Fruit fly (Drosophila melanogaster): ENCODE results near the gene Edem1.

The Edem1 gene

dm6 chrX:1948508-1949065 lies 40.0 kb upstream of the Edem1 start (continued):
- TF ChIP-seq bcd (GFP tag; optimal IDR thresholded peaks at IDR 0.05) (peak; percentile 64), CG1832 (GFP tag; optimal IDR thresholded peaks at IDR 0.05) (peak; percentile 47), run (tag; optimal IDR thresholded peaks at IDR 0.05) (no peak), ash1 (GFP tag; optimal IDR thresholded peaks at IDR 0.05) (no peak), row (GFP tag; IDR thresholded peaks at IDR 0.05) (peak; percentile 53), CG4730 (GFP tag; IDR thresholded peaks at IDR 0.05) (no peak), CG15601 (tag; optimal IDR thresholded peaks at IDR 0.05) (no peak), Trl (optimal IDR thresholded peaks at IDR 0.05) (peak in 1 of 2 experiments; percentile 8), Trl (GFP tag; optimal IDR thresholded peaks at IDR 0.05) (no peak), CG2875 (GFP tag; optimal IDR thresholded peaks at IDR 0.05) (no peak), CG10462 (GFP tag; optimal IDR thresholded peaks at IDR 0.05) (no peak), maf-S (GFP tag; optimal IDR thresholded peaks at IDR 0.05) (peak; percentile 33), bbx (GFP tag; IDR thresholded peaks at IDR 0.05; ENCODE audit: partially characterized antibody) (no peak)

dm6 chrX:1947900-1948374 lies 39.3 kb upstream of the Edem1 start:
- TF ChIP-seq CG10321 (GFP tag; IDR thresholded peaks at IDR 0.05) = 0 out of 2 replicates have a peak, but pooled peaks have one; percentile 3
- 0 out of 2 replicates have a peak, but pooled peaks have one; percentile 6 for TF ChIP-seq GATAe (GFP tag; conservative IDR thresholded peaks at IDR 0.05)
- TF ChIP-seq pros (GFP tag; optimal IDR thresholded peaks at IDR 0.05) = peak; percentile 86
- TF ChIP-seq CG1603 (tag; optimal IDR thresholded peaks at IDR 0.05) = no peak
- TF ChIP-seq CG17385 (GFP tag; optimal IDR thresholded peaks at IDR 0.05) = peak; percentile 91
- TF ChIP-seq CG3163 (GFP tag; optimal IDR thresholded peaks at IDR 0.05) = peak; percentile 92
- TF ChIP-seq CG34224 (GFP tag; IDR thresholded peaks at IDR 0.05; ENCODE audit: partially characterized antibody) = 0 out of 3 replicates have a peak, but pooled peaks have one; percentile 26
- no peak for TF ChIP-seq Oli (tag; optimal IDR thresholded peaks at IDR 0.05)
- TF ChIP-seq CG9609 (GFP tag; optimal IDR thresholded peaks at IDR 0.05) = no peak
- peak; percentile 50 for TF ChIP-seq abd-A (tag; optimal IDR thresholded peaks at IDR 0.05)
- peak; percentile 24 for TF ChIP-seq corto (GFP tag; optimal IDR thresholded peaks at IDR 0.05)
- peak; percentile 97 for TF ChIP-seq CG4360 (GFP tag; IDR thresholded peaks at IDR 0.05)
- 0 out of 2 replicates have a peak, but pooled peaks have one; percentile 3 for TF ChIP-seq CG42726 (GFP tag; IDR thresholded peaks at IDR 0.05; ENCODE audit: partially characterized antibody)
- no peak for TF ChIP-seq CG33557 (GFP tag; optimal IDR thresholded peaks at IDR 0.05)
- 0 out of 3 replicates have a peak, but pooled peaks have one; percentile 34 for TF ChIP-seq z (GFP tag; IDR thresholded peaks at IDR 0.05)
- peak; percentile 5 for TF ChIP-seq Kr (GFP tag; optimal IDR thresholded peaks at IDR 0.05)
- peak; percentile 11 for TF ChIP-seq CG8924 (tag; optimal IDR thresholded peaks at IDR 0.05)
- TF ChIP-seq tll (GFP tag; optimal IDR thresholded peaks at IDR 0.05) = no peak
- 0 out of 4 replicates have a peak, but pooled peaks have one; percentile 70 for TF ChIP-seq chinmo (GFP tag; IDR thresholded peaks at IDR 0.05; ENCODE audit: partially characterized antibody)
- peak; percentile 0 for TF ChIP-seq CG18262 (tag; optimal IDR thresholded peaks at IDR 0.05)
- peak; percentile 82 for TF ChIP-seq nom (GFP tag; optimal IDR thresholded peaks at IDR 0.05)
- TF ChIP-seq cad (GFP tag; optimal IDR thresholded peaks at IDR 0.05) = peak; percentile 52
- TF ChIP-seq CG17361 (GFP tag; IDR thresholded peaks at IDR 0.05) = peak; percentile 22; the same call in 1 of the 3 replicates
- TF ChIP-seq odd (GFP tag; optimal IDR thresholded peaks at IDR 0.05) = peak; percentile 49
- TF ChIP-seq kni (GFP tag; optimal IDR thresholded peaks at IDR 0.05) = peak; percentile 1
- peak; percentile 46 for TF ChIP-seq CG1832 (GFP tag; optimal IDR thresholded peaks at IDR 0.05)
- TF ChIP-seq psq (GFP tag; optimal IDR thresholded peaks at IDR 0.05) = peak; percentile 41
- TF ChIP-seq CG15479 (GFP tag; optimal IDR thresholded peaks at IDR 0.05) = peak; percentile 1
- TF ChIP-seq Sox100B (GFP tag; optimal IDR thresholded peaks at IDR 0.05) = peak; percentile 51
- no peak for TF ChIP-seq grau (tag; optimal IDR thresholded peaks at IDR 0.05)
- no peak for TF ChIP-seq NK7.1 (GFP tag; optimal IDR thresholded peaks at IDR 0.05)
- TF ChIP-seq kay (GFP tag; optimal IDR thresholded peaks at IDR 0.05) = peak; percentile 17
- TF ChIP-seq nau (GFP tag; optimal IDR thresholded peaks at IDR 0.05) = no peak
- TF ChIP-seq salm (tag; optimal IDR thresholded peaks at IDR 0.05) = no peak
- peak; percentile 92 to 93 for TF ChIP-seq Trl (optimal IDR thresholded peaks at IDR 0.05)
- no peak for TF ChIP-seq Trl (GFP tag; optimal IDR thresholded peaks at IDR 0.05)
- TF ChIP-seq Pdp1 (GFP tag; optimal IDR thresholded peaks at IDR 0.05) = peak in 1 of 2 experiments; percentile 94
